1 fruit fly cellular context compared by ENCODE assay signal in genomic region chr2L:9568360-9569088, dm6.
TF ChIP-seq lines count a peak whose summit lies in the region.

Gene brwl (plus strand): TSS chr2L:9568890.

TF ChIP-seq in whole organism, embryonic, 481 proteins besides CTCF, POLR2A, EP300 and RAD21 (continued from another document and continues in another):
- TF ChIP-seq CG14014 (GFP tag; IDR thresholded peaks at IDR 0.05; lab: Robert Waterston, UW) (peak; percentile 98), Dbx (GFP tag; IDR thresholded peaks at IDR 0.05; lab: Robert Waterston, UW) (peak; percentile 98), Hmx (GFP tag; optimal IDR thresholded peaks at IDR 0.05; lab: Kevin White, UChicago) (peak; percentile 95), ftz-f1 (GFP tag; optimal IDR thresholded peaks at IDR 0.05; lab: Kevin White, UChicago) (peak; percentile 92), chm (GFP tag; IDR thresholded peaks at IDR 0.05; lab: Robert Waterston, UW) (peak; percentile 95), pnt (GFP tag; optimal IDR thresholded peaks at IDR 0.05; lab: Kevin White, UChicago) (peak; percentile 98), Mad (GFP tag; optimal IDR thresholded peaks at IDR 0.05; lab: Kevin White, UChicago) (peak; percentile 97), sens-2 (GFP tag; IDR thresholded peaks at IDR 0.05; lab: Robert Waterston, UW) (peak; percentile 95), Ets97D (GFP tag; optimal IDR thresholded peaks at IDR 0.05; lab: Kevin White, UChicago) (peak; percentile 90), pb (GFP tag; optimal IDR thresholded peaks at IDR 0.05; lab: Kevin White, UChicago) (peak; percentile 95), CG13775 (GFP tag; optimal IDR thresholded peaks at IDR 0.05; lab: Kevin White, UChicago) (peak; percentile 99), Hand (GFP tag; optimal IDR thresholded peaks at IDR 0.05; lab: Kevin White, UChicago) (peak; percentile 97), CG2202 (tag; optimal IDR thresholded peaks at IDR 0.05; lab: Kevin White, UChicago) (peak; percentile 97), fd64A (GFP tag; optimal IDR thresholded peaks at IDR 0.05; lab: Kevin White, UChicago) (peak; percentile 95), grn (GFP tag; optimal IDR thresholded peaks at IDR 0.05; lab: Kevin White, UChicago) (peak; percentile 91), Sry-β (GFP tag; optimal IDR thresholded peaks at IDR 0.05; lab: Kevin White, UChicago) (peak; percentile 71), CG8359 (GFP tag; optimal IDR thresholded peaks at IDR 0.05; lab: Kevin White, UChicago; ENCODE audit: borderline replicate concordance) (peak; percentile 94), CG11504 (tag; optimal IDR thresholded peaks at IDR 0.05; lab: Kevin White, UChicago) (peak; percentile 98), Med (GFP tag; lab: Kevin White, UChicago) (peak; percentile 100), Ets65A (GFP tag; lab: Kevin White, UChicago) (peak; percentile 100), CG11456 (GFP tag; IDR thresholded peaks at IDR 0.05; lab: Robert Waterston, UW) (peak; percentile 97), rib (GFP tag; IDR thresholded peaks at IDR 0.05; lab: Robert Waterston, UW) (peak; percentile 96), CG4424 (GFP tag; optimal IDR thresholded peaks at IDR 0.05; lab: Kevin White, UChicago) (peak; percentile 99), CG4404 (GFP tag; IDR thresholded peaks at IDR 0.05; lab: Robert Waterston, UW) (peak; percentile 98), Hr78 (GFP tag; optimal IDR thresholded peaks at IDR 0.05; lab: Kevin White, UChicago) (peak in 1 of 2 experiments; percentile 95), CG14441 (GFP tag; IDR thresholded peaks at IDR 0.05; lab: Robert Waterston, UW) (peak; percentile 98), CG15601 (tag; optimal IDR thresholded peaks at IDR 0.05; lab: Kevin White, UChicago) (peak; percentile 97), CG8944 (GFP tag; optimal IDR thresholded peaks at IDR 0.05; lab: Kevin White, UChicago) (peak; percentile 97), CG4707 (GFP tag; optimal IDR thresholded peaks at IDR 0.05; lab: Kevin White, UChicago) (peak; percentile 90), CG6654 (GFP tag; optimal IDR thresholded peaks at IDR 0.05; lab: Kevin White, UChicago) (peak; percentile 91), CG2875 (GFP tag; optimal IDR thresholded peaks at IDR 0.05; lab: Kevin White, UChicago) (peak; percentile 99), ap (GFP tag; IDR thresholded peaks at IDR 0.05; lab: Robert Waterston, UW) (peak; percentile 97), phol (tag; optimal IDR thresholded peaks at IDR 0.05; lab: Kevin White, UChicago) (peak; percentile 99), CG4328 (GFP tag; optimal IDR thresholded peaks at IDR 0.05; lab: Kevin White, UChicago) (peak; percentile 99), oc (tag; optimal IDR thresholded peaks at IDR 0.05; lab: Kevin White, UChicago) (peak; percentile 98), zf30C (GFP tag; optimal IDR thresholded peaks at IDR 0.05; lab: Kevin White, UChicago) (peak; percentile 99), CG12299 (tag; optimal IDR thresholded peaks at IDR 0.05; lab: Kevin White, UChicago) (peak; percentile 98), CG6813 (GFP tag; optimal IDR thresholded peaks at IDR 0.05; lab: Kevin White, UChicago) (peak; percentile 99), Optix (GFP tag; IDR thresholded peaks at IDR 0.05; lab: Robert Waterston, UW) (peak; percentile 93; the same call in 2 of the 3 replicates), Fer1 (GFP tag; optimal IDR thresholded peaks at IDR 0.05; lab: Kevin White, UChicago) (peak; percentile 99), CG11696 (GFP tag; IDR thresholded peaks at IDR 0.05; lab: Robert Waterston, UW) (peak; percentile 92), Bdp1 (GFP tag; optimal IDR thresholded peaks at IDR 0.05; lab: Kevin White, UChicago) (peak; percentile 94), CG16815 (GFP tag; optimal IDR thresholded peaks at IDR 0.05; lab: Kevin White, UChicago) (peak; percentile 99), bowl (GFP tag; IDR thresholded peaks at IDR 0.05; lab: Robert Waterston, UW) (peak; percentile 94), br (optimal IDR thresholded peaks at IDR 0.05; lab: Kevin White, UChicago) (no peak), CG17361 (GFP tag; IDR thresholded peaks at IDR 0.05; lab: Robert Waterston, UW) (peak; percentile 99), CG14965 (GFP tag; optimal IDR thresholded peaks at IDR 0.05; lab: Kevin White, UChicago; ENCODE audit: borderline replicate concordance) (peak; percentile 84), slou (GFP tag; optimal IDR thresholded peaks at IDR 0.05; lab: Kevin White, UChicago) (peak; percentile 97), CG10565 (GFP tag; optimal IDR thresholded peaks at IDR 0.05; lab: Kevin White, UChicago) (peak; percentile 93), Sry-δ (GFP tag; optimal IDR thresholded peaks at IDR 0.05; lab: Kevin White, UChicago) (peak; percentile 77), CG3407 (GFP tag; optimal IDR thresholded peaks at IDR 0.05; lab: Kevin White, UChicago) (peak; percentile 97), inv (GFP tag; IDR thresholded peaks at IDR 0.05; lab: Robert Waterston, UW; ENCODE audit: partially characterized antibody) (no peak), C15 (GFP tag; IDR thresholded peaks at IDR 0.05; lab: Robert Waterston, UW) (peak; percentile 95), disco-r (GFP tag; optimal IDR thresholded peaks at IDR 0.05; lab: Kevin White, UChicago) (peak; percentile 96), prd (optimal IDR thresholded peaks at IDR 0.05; lab: Kevin White, UChicago) (no peak), prd (GFP tag; IDR thresholded peaks at IDR 0.05; lab: Robert Waterston, UW) (peak; percentile 99), cas (GFP tag; IDR thresholded peaks at IDR 0.05; lab: Robert Waterston, UW) (peak; percentile 95), da (GFP tag; optimal IDR thresholded peaks at IDR 0.05; lab: Kevin White, UChicago) (peak; percentile 95), Rx (GFP tag; IDR thresholded peaks at IDR 0.05; lab: Robert Waterston, UW) (peak; percentile 97), Aef1 (GFP tag; IDR thresholded peaks at IDR 0.05; lab: Robert Waterston, UW) (peak; percentile 98), CHES-1-like (GFP tag; optimal IDR thresholded peaks at IDR 0.05; lab: Kevin White, UChicago) (peak; percentile 97), CG13624 (GFP tag; optimal IDR thresholded peaks at IDR 0.05; lab: Kevin White, UChicago) (peak; percentile 98), scrt (GFP tag; optimal IDR thresholded peaks at IDR 0.05; lab: Kevin White, UChicago) (peak; percentile 98), esg (GFP tag; conservative IDR thresholded peaks at IDR 0.05; lab: Robert Waterston, UW) (peak; percentile 98), nau (GFP tag; optimal IDR thresholded peaks at IDR 0.05; lab: Kevin White, UChicago) (peak; percentile 100), CG1647 (GFP tag; optimal IDR thresholded peaks at IDR 0.05; lab: Kevin White, UChicago) (peak; percentile 97), cg (GFP tag; optimal IDR thresholded peaks at IDR 0.05; lab: Kevin White, UChicago) (peak; percentile 99), grau (tag; optimal IDR thresholded peaks at IDR 0.05; lab: Kevin White, UChicago) (peak; percentile 98), wdn (GFP tag; IDR thresholded peaks at IDR 0.05; lab: Robert Waterston, UW) (peak; percentile 95), NK7.1 (GFP tag; optimal IDR thresholded peaks at IDR 0.05; lab: Kevin White, UChicago) (peak; percentile 96), CG17802 (tag; optimal IDR thresholded peaks at IDR 0.05; lab: Kevin White, UChicago) (peak; percentile 87), Myb (GFP tag; optimal IDR thresholded peaks at IDR 0.05; lab: Kevin White, UChicago) (peak; percentile 87), Fer2 (tag; optimal IDR thresholded peaks at IDR 0.05; lab: Kevin White, UChicago) (peak; percentile 94), NC2β (GFP tag; optimal IDR thresholded peaks at IDR 0.05; lab: Kevin White, UChicago) (peak; percentile 98), CG9932 (GFP tag; IDR thresholded peaks at IDR 0.05; lab: Robert Waterston, UW) (peak; percentile 96), wek (GFP tag; optimal IDR thresholded peaks at IDR 0.05; lab: Kevin White, UChicago) (peak; percentile 87), CG10147 (GFP tag; optimal IDR thresholded peaks at IDR 0.05; lab: Kevin White, UChicago) (peak; percentile 98), CG12391 (tag; optimal IDR thresholded peaks at IDR 0.05; lab: Kevin White, UChicago) (peak; percentile 99), jumu (GFP tag; optimal IDR thresholded peaks at IDR 0.05; lab: Kevin White, UChicago) (peak; percentile 98), Hsf (GFP tag; optimal IDR thresholded peaks at IDR 0.05; lab: Kevin White, UChicago) (peak; percentile 99), croc (GFP tag; conservative IDR thresholded peaks at IDR 0.05; lab: Robert Waterston, UW) (peak; percentile 98), CG12769 (tag; optimal IDR thresholded peaks at IDR 0.05; lab: Kevin White, UChicago) (peak; percentile 99), Blimp-1 (GFP tag; optimal IDR thresholded peaks at IDR 0.05; lab: Kevin White, UChicago) (peak; percentile 98), fru (optimal IDR thresholded peaks at IDR 0.05; lab: Kevin White, UChicago) (no peak), eyg (GFP tag; optimal IDR thresholded peaks at IDR 0.05; lab: Kevin White, UChicago) (peak; percentile 95), CG5953 (GFP tag; IDR thresholded peaks at IDR 0.05; lab: Robert Waterston, UW) (peak; percentile 95), CG1529 (GFP tag; optimal IDR thresholded peaks at IDR 0.05; lab: Kevin White, UChicago) (peak; percentile 98), sima (GFP tag; optimal IDR thresholded peaks at IDR 0.05; lab: Kevin White, UChicago) (peak; percentile 95), chinmo (GFP tag; IDR thresholded peaks at IDR 0.05; lab: Robert Waterston, UW; ENCODE audit: partially characterized antibody) (peak; percentile 89), CG9797 (GFP tag; optimal IDR thresholded peaks at IDR 0.05; lab: Kevin White, UChicago) (peak; percentile 69), Six4 (GFP tag; optimal IDR thresholded peaks at IDR 0.05; lab: Kevin White, UChicago) (peak; percentile 99), CG3163 (GFP tag; optimal IDR thresholded peaks at IDR 0.05; lab: Kevin White, UChicago) (peak; percentile 87), dmrt11E (tag; optimal IDR thresholded peaks at IDR 0.05; lab: Kevin White, UChicago) (peak; percentile 99), CG9727 (GFP tag; optimal IDR thresholded peaks at IDR 0.05; lab: Kevin White, UChicago) (peak; percentile 100), seq (GFP tag; IDR thresholded peaks at IDR 0.05; lab: Robert Waterston, UW) (peak; percentile 98), CG2116 (GFP tag; optimal IDR thresholded peaks at IDR 0.05; lab: Kevin White, UChicago) (peak; percentile 90), CG5180 (GFP tag; optimal IDR thresholded peaks at IDR 0.05; lab: Kevin White, UChicago) (peak; percentile 93), PHDP (tag; optimal IDR thresholded peaks at IDR 0.05; lab: Kevin White, UChicago) (peak; percentile 99), Lim3 (GFP tag; IDR thresholded peaks at IDR 0.05; lab: Robert Waterston, UW) (peak; percentile 92), CG8478 (optimal IDR thresholded peaks at IDR 0.05; lab: Kevin White, UChicago) (peak; percentile 93), Opbp (GFP tag; IDR thresholded peaks at IDR 0.05; lab: Robert Waterston, UW; ENCODE audit: partially characterized antibody) (0 out of 3 replicates have a peak, but pooled peaks have one; percentile 29), pita (GFP tag; optimal IDR thresholded peaks at IDR 0.05; lab: Kevin White, UChicago) (no peak), CG12659 (GFP tag; optimal IDR thresholded peaks at IDR 0.05; lab: Kevin White, UChicago) (peak; percentile 99), Camta (GFP tag; optimal IDR thresholded peaks at IDR 0.05; lab: Kevin White, UChicago) (peak; percentile 99), CG7372 (GFP tag; IDR thresholded peaks at IDR 0.05; lab: Robert Waterston, UW) (peak; percentile 98), CG10209 (GFP tag; optimal IDR thresholded peaks at IDR 0.05; lab: Kevin White, UChicago) (peak; percentile 99), CG15514 (GFP tag; optimal IDR thresholded peaks at IDR 0.05; lab: Kevin White, UChicago) (peak; percentile 94), CG11247 (GFP tag; IDR thresholded peaks at IDR 0.05; lab: Robert Waterston, UW) (peak; percentile 96), h (optimal IDR thresholded peaks at IDR 0.05; lab: Kevin White, UChicago) (no peak), Neu2 (GFP tag; optimal IDR thresholded peaks at IDR 0.05; lab: Kevin White, UChicago; ENCODE audit: borderline replicate concordance) (peak; percentile 93), CkIIα-i1 (GFP tag; IDR thresholded peaks at IDR 0.05; lab: Robert Waterston, UW) (peak; percentile 92), fu2 (GFP tag; optimal IDR thresholded peaks at IDR 0.05; lab: Kevin White, UChicago) (peak; percentile 96), tll (GFP tag; optimal IDR thresholded peaks at IDR 0.05; lab: Kevin White, UChicago) (peak; percentile 52 to 89), CG6689 (GFP tag; IDR thresholded peaks at IDR 0.05; lab: Robert Waterston, UW) (peak; percentile 98), Hr3 (GFP tag; optimal IDR thresholded peaks at IDR 0.05; lab: Kevin White, UChicago) (peak; percentile 99), fd96Cb (tag; optimal IDR thresholded peaks at IDR 0.05; lab: Kevin White, UChicago) (peak; percentile 99), lov (optimal IDR thresholded peaks at IDR 0.05; lab: Kevin White, UChicago) (no peak), lov (GFP tag; IDR thresholded peaks at IDR 0.05; lab: Robert Waterston, UW) (peak; percentile 95), CG15479 (GFP tag; optimal IDR thresholded peaks at IDR 0.05; lab: Kevin White, UChicago) (peak; percentile 77), jigr1 (GFP tag; IDR thresholded peaks at IDR 0.05; lab: Robert Waterston, UW) (peak; percentile 98), az2 (GFP tag; optimal IDR thresholded peaks at IDR 0.05; lab: Kevin White, UChicago) (peak; percentile 99), CG17568 (GFP tag; optimal IDR thresholded peaks at IDR 0.05; lab: Kevin White, UChicago) (peak; percentile 96), sr (GFP tag; IDR thresholded peaks at IDR 0.05; lab: Robert Waterston, UW) (peak; percentile 85; the same call in 2 of the 3 replicates), ase (GFP tag; IDR thresholded peaks at IDR 0.05; lab: Robert Waterston, UW) (peak; percentile 98), H15 (GFP tag; IDR thresholded peaks at IDR 0.05; lab: Robert Waterston, UW) (peak; percentile 98), pan (optimal IDR thresholded peaks at IDR 0.05; lab: Kevin White, UChicago) (no peak), pan (GFP tag; optimal IDR thresholded peaks at IDR 0.05 in 1 of 2, IDR thresholded peaks at IDR 0.05 in 1 of 2) (peak in 1 of 2 experiments; percentile 98), CG17328 (GFP tag; IDR thresholded peaks at IDR 0.05; lab: Robert Waterston, UW) (peak; percentile 99), CG7987 (GFP tag; optimal IDR thresholded peaks at IDR 0.05; lab: Kevin White, UChicago) (peak; percentile 94), CG6791 (GFP tag; IDR thresholded peaks at IDR 0.05; lab: Robert Waterston, UW; ENCODE audit: partially characterized antibody) (no peak), ken (GFP tag; IDR thresholded peaks at IDR 0.05; lab: Robert Waterston, UW) (peak; percentile 96)
